Fruit fly (Drosophila melanogaster) whole organism, embryonic: ENCODE data around the gene CG17855.

Source experiments
- Ada2b ChIP-seq: fragments of 200-800 bp; sonication (Bioruptor generic); IDR thresholded peaks from 2 replicates; pipeline ENCODE4 v1.3.6; 2022; ENCODE audit warnings: missing biosample characterization, missing genetic modification characterization
- CG10209 ChIP-seq: fragments of 200-800 bp; sonication (Bioruptor generic); optimal IDR thresholded peaks from 3 replicates; lab custom pipeline; 2017; ENCODE audit warnings: missing biosample characterization, mild to moderate bottlenecking, missing genetic modification characterization, missing genetic modification reagents
- CG10321 ChIP-seq: fragments of 200-800 bp; sonication (Bioruptor generic); IDR thresholded peaks from 2 replicates; pipeline ENCODE4 v1.3.6; 2022; ENCODE audit warnings: missing biosample characterization, missing genetic modification characterization
- CG11504 ChIP-seq: fragments of 200-800 bp; sonication (Bioruptor generic); optimal IDR thresholded peaks from 3 replicates; lab custom pipeline; 2019; ENCODE audit warnings: missing biosample characterization, mild to moderate bottlenecking, missing genetic modification characterization, moderate library complexity
- CG1233 ChIP-seq: fragments of 200-800 bp; sonication (Bioruptor generic); optimal IDR thresholded peaks from 4 replicates; lab custom pipeline; 2018; ENCODE audit warnings: missing biosample characterization, mild to moderate bottlenecking, missing genetic modification characterization
- CG12769 ChIP-seq: fragments of 200-800 bp; sonication (Bioruptor generic); optimal IDR thresholded peaks from 2 replicates; lab custom pipeline; 2019; ENCODE audit warnings: missing biosample characterization, mild to moderate bottlenecking, missing genetic modification characterization, moderate library complexity
- CG14710 ChIP-seq: fragments of 200-800 bp; sonication (Bioruptor generic); optimal IDR thresholded peaks from 3 replicates; lab custom pipeline; 2019; ENCODE audit warnings: missing biosample characterization, mild to moderate bottlenecking, missing genetic modification characterization, moderate library complexity
- CG15269 ChIP-seq: fragments of 200-800 bp; sonication (Bioruptor generic); optimal IDR thresholded peaks from 2 replicates; lab custom pipeline; 2018; ENCODE audit warnings: missing biosample characterization, mild to moderate bottlenecking, missing genetic modification characterization, moderate library complexity
- CG17359 ChIP-seq: fragments of 200-800 bp; sonication (Bioruptor generic); optimal IDR thresholded peaks from 3 replicates; lab custom pipeline; 2018; ENCODE audit warnings: missing biosample characterization, mild to moderate bottlenecking, missing genetic modification characterization, moderate library complexity
- CG17385 ChIP-seq: fragments of 200-800 bp; sonication (Bioruptor generic); optimal IDR thresholded peaks from 3 replicates; lab custom pipeline; 2018; ENCODE audit warnings: missing biosample characterization, mild to moderate bottlenecking, missing genetic modification characterization
- CG17829 ChIP-seq: fragments of 200-800 bp; optimal IDR thresholded peaks from 2 replicates; lab custom pipeline; 2019; ENCODE audit warnings: missing biosample characterization, mild to moderate bottlenecking, missing genetic modification characterization, moderate library complexity
- CG34376 ChIP-seq: fragments of 200-800 bp; sonication (Bioruptor generic); optimal IDR thresholded peaks from 2 replicates; lab custom pipeline; 2018; ENCODE audit warnings: missing biosample characterization, mild to moderate bottlenecking, missing genetic modification characterization
- CG4424 ChIP-seq: fragments of 200-800 bp; sonication (Bioruptor generic); optimal IDR thresholded peaks from 3 replicates; lab custom pipeline; 2016; ENCODE audit warnings: missing biosample characterization, missing genetic modification characterization
- CG6175 ChIP-seq: fragments of 200-800 bp; sonication (Bioruptor generic); IDR thresholded peaks from 3 replicates; pipeline ENCODE4 v1.3.6; 2022; ENCODE audit warnings: missing biosample characterization, missing genetic modification characterization
- CG7839 ChIP-seq: fragments of 200-800 bp; sonication (Bioruptor generic); optimal IDR thresholded peaks from 3 replicates; lab custom pipeline; 2018; ENCODE audit warnings: missing biosample characterization, mild to moderate bottlenecking, missing genetic modification characterization, moderate library complexity
- CG7963 ChIP-seq: fragments of 200-800 bp; sonication (Bioruptor generic); IDR thresholded peaks from 3 replicates; pipeline ENCODE4 v1.3.6; 2022; ENCODE audit warnings: missing biosample characterization, missing genetic modification characterization; ENCODE audit not compliant: partially characterized antibody
- D ChIP-seq, 2 experiments: fragments of 200-800 bp in 1 of 2; fragments of >200 bp in 1 of 2; sonication (Bioruptor generic) in 1 of 2; optimal IDR thresholded peaks; 2 replicates in 1 of 2; 3 replicates in 1 of 2; lab custom pipeline; 2017; ENCODE audit warnings: mild to moderate bottlenecking in 1 of 2, missing biosample characterization in 1 of 2, missing genetic modification characterization in 1 of 2, missing genetic modification reagents in 1 of 2
- Gsc ChIP-seq: fragments of 200-800 bp; sonication (Bioruptor generic); IDR thresholded peaks from 2 replicates; pipeline ENCODE4 v1.3.6; 2022; ENCODE audit warnings: missing biosample characterization, missing genetic modification characterization
- HHEX ChIP-seq: fragments of 200-800 bp; sonication (Bioruptor generic); optimal IDR thresholded peaks from 3 replicates; lab custom pipeline; 2017; ENCODE audit warnings: missing biosample characterization, mild to moderate bottlenecking, missing genetic modification characterization, missing genetic modification reagents
- HLH3B ChIP-seq: fragments of 200-800 bp; sonication (Bioruptor generic); IDR thresholded peaks from 2 replicates; pipeline ENCODE4 v1.3.6; 2022; ENCODE audit warnings: missing biosample characterization, missing genetic modification characterization
- Myb ChIP-seq: fragments of 200-800 bp; sonication (Bioruptor generic); optimal IDR thresholded peaks from 2 replicates; lab custom pipeline; 2016; ENCODE audit warnings: missing biosample characterization, missing genetic modification characterization
- Neu2 ChIP-seq: fragments of 200-800 bp; sonication (Bioruptor generic); optimal IDR thresholded peaks from 3 replicates; lab custom pipeline; 2016; ENCODE audit warnings: missing biosample characterization, missing genetic modification characterization, borderline replicate concordance
- Nf-YC ChIP-seq: fragments of 200-800 bp; optimal IDR thresholded peaks from 3 replicates; lab custom pipeline; 2019; ENCODE audit warnings: missing biosample characterization, mild to moderate bottlenecking, missing genetic modification characterization, moderate library complexity
- Rfx ChIP-seq: fragments of 200-800 bp; sonication (Bioruptor generic); IDR thresholded peaks from 2 replicates; pipeline ENCODE4 v1.3.6; 2022; ENCODE audit warnings: missing biosample characterization, missing genetic modification characterization
- Xrp1 ChIP-seq: fragments of 200-800 bp; sonication (Bioruptor generic); IDR thresholded peaks from 2 replicates; pipeline ENCODE4 v1.3.6; 2022; ENCODE audit warnings: missing biosample characterization, missing genetic modification characterization
- abd-A ChIP-seq: fragments of 200-800 bp; sonication (Bioruptor generic); optimal IDR thresholded peaks from 3 replicates; lab custom pipeline; 2019; ENCODE audit warnings: missing biosample characterization, mild to moderate bottlenecking, missing genetic modification characterization, moderate library complexity
- ash1 ChIP-seq: fragments of 200-800 bp; sonication (Bioruptor generic); optimal IDR thresholded peaks from 2 replicates; lab custom pipeline; 2018; ENCODE audit warnings: missing biosample characterization, mild to moderate bottlenecking, missing genetic modification characterization
- az2 ChIP-seq: fragments of 200-800 bp; sonication (Bioruptor generic); optimal IDR thresholded peaks from 3 replicates; lab custom pipeline; 2016; ENCODE audit warnings: missing biosample characterization, missing genetic modification characterization
- btn ChIP-seq: fragments of 200-800 bp; sonication (Bioruptor generic); optimal IDR thresholded peaks from 2 replicates; lab custom pipeline; 2016; ENCODE audit warnings: missing biosample characterization, missing genetic modification characterization
- crc ChIP-seq: fragments of 200-800 bp; sonication (Bioruptor generic); optimal IDR thresholded peaks from 2 replicates; lab custom pipeline; 2016; ENCODE audit warnings: missing biosample characterization, missing genetic modification characterization
- crp ChIP-seq, 2 experiments: fragments of 200-800 bp; sonication (Bioruptor generic); optimal IDR thresholded peaks; 2 replicates in 1 of 2; 3 replicates in 1 of 2; lab custom pipeline; 2017; ENCODE audit warnings: missing biosample characterization in 2 of 2, missing genetic modification characterization in 2 of 2, mild to moderate bottlenecking in 1 of 2, moderate library complexity in 1 of 2
- disco-r ChIP-seq: fragments of 200-800 bp; sonication (Bioruptor generic); optimal IDR thresholded peaks from 2 replicates; lab custom pipeline; 2016; ENCODE audit warnings: missing biosample characterization, missing genetic modification characterization
- dmrt99B ChIP-seq: fragments of 200-800 bp; sonication (Bioruptor generic); optimal IDR thresholded peaks from 2 replicates; lab custom pipeline; 2018; ENCODE audit warnings: missing biosample characterization, mild to moderate bottlenecking, missing genetic modification characterization, moderate library complexity
- dpn ChIP-seq, 2 experiments: fragments of 200-800 bp; sonication (Bioruptor generic); optimal IDR thresholded peaks; 3 replicates each; lab custom pipeline; 2016; ENCODE audit warnings: missing biosample characterization in 2 of 2, missing genetic modification characterization in 2 of 2
- fd96Cb ChIP-seq: fragments of 200-800 bp; sonication (Bioruptor generic); optimal IDR thresholded peaks from 2 replicates; lab custom pipeline; 2018; ENCODE audit warnings: missing biosample characterization, mild to moderate bottlenecking, missing genetic modification characterization, moderate library complexity
- fru ChIP-seq: fragments of >200 bp; optimal IDR thresholded peaks from 2 replicates; lab custom pipeline; 2017
- gem ChIP-seq: fragments of 200-800 bp; sonication (Bioruptor generic); optimal IDR thresholded peaks from 2 replicates; lab custom pipeline; 2019; ENCODE audit warnings: missing biosample characterization, mild to moderate bottlenecking, missing genetic modification characterization, moderate library complexity
- knrl ChIP-seq: fragments of 200-800 bp; sonication (Bioruptor generic); IDR thresholded peaks from 3 replicates; pipeline ENCODE4 v1.3.6; 2022; ENCODE audit warnings: missing biosample characterization, missing genetic modification characterization; ENCODE audit not compliant: partially characterized antibody
- nmo ChIP-seq: fragments of 200-800 bp; sonication (Bioruptor generic); optimal IDR thresholded peaks from 2 replicates; lab custom pipeline; 2018; ENCODE audit warnings: missing biosample characterization, mild to moderate bottlenecking, missing genetic modification characterization, moderate library complexity
- odd ChIP-seq: fragments of 200-800 bp; sonication (Bioruptor generic); optimal IDR thresholded peaks from 2 replicates; lab custom pipeline; 2017; ENCODE audit warnings: missing biosample characterization, mild to moderate bottlenecking, missing genetic modification characterization
- peb ChIP-seq: fragments of 200-800 bp; sonication (Bioruptor generic); IDR thresholded peaks from 2 replicates; pipeline ENCODE4 v1.3.6; 2022; ENCODE audit warnings: missing biosample characterization, missing genetic modification characterization
- pfk ChIP-seq: fragments of 200-800 bp; sonication (Bioruptor generic); optimal IDR thresholded peaks from 2 replicates; lab custom pipeline; 2018; ENCODE audit warnings: missing biosample characterization, mild to moderate bottlenecking, missing genetic modification characterization, moderate library complexity
- prd ChIP-seq, 3 experiments: fragments of >200 bp in 2 of 3; fragments of 200-800 bp in 1 of 3; sonication (Bioruptor generic) in 1 of 3; optimal IDR thresholded peaks in 2 of 3; IDR thresholded peaks in 1 of 3; 2 replicates in 2 of 3; 3 replicates in 1 of 3; pipeline versions ENCODE4 v1.3.6 to Lab custom; 2017 to 2022; ENCODE audit warnings: missing biosample characterization in 1 of 3, missing genetic modification characterization in 1 of 3
- ranshi ChIP-seq: fragments of 200-800 bp; sonication (Bioruptor generic); IDR thresholded peaks from 2 replicates; pipeline ENCODE4 v1.3.6; 2022; ENCODE audit warnings: missing biosample characterization, missing genetic modification characterization
- sd ChIP-seq: fragments of 200-800 bp; sonication (Bioruptor generic); optimal IDR thresholded peaks from 3 replicates; lab custom pipeline; 2018; ENCODE audit warnings: missing biosample characterization, mild to moderate bottlenecking, missing genetic modification characterization, moderate library complexity
- sens-2 ChIP-seq: fragments of 200-800 bp; sonication (Bioruptor generic); IDR thresholded peaks from 2 replicates; pipeline ENCODE4 v1.3.6; 2022; ENCODE audit warnings: missing biosample characterization, missing genetic modification characterization
- twi ChIP-seq: fragments of 200-800 bp; optimal IDR thresholded peaks from 2 replicates; lab custom pipeline; 2019; ENCODE audit warnings: missing biosample characterization, mild to moderate bottlenecking, missing genetic modification characterization, moderate library complexity
- tx ChIP-seq: fragments of 200-800 bp; sonication (Bioruptor generic); optimal IDR thresholded peaks from 2 replicates; lab custom pipeline; 2016; ENCODE audit warnings: missing biosample characterization, missing genetic modification characterization
- vvl ChIP-seq: fragments of 200-800 bp; sonication (Bioruptor generic); IDR thresholded peaks from 2 replicates; pipeline ENCODE4 v1.3.6; 2022; ENCODE audit warnings: missing biosample characterization, missing genetic modification characterization

Gene CG17855

dm6 chr2L:9505372-9506103, 34.8 kb upstream of the CG17855 start (continued):
- TF ChIP-seq dpn (GFP tag; optimal IDR thresholded peaks at IDR 0.05; lab: Kevin White, UChicago) (peak in 1 of 2 experiments; percentile 16), knrl (GFP tag; lab: Robert Waterston, UW) (no peak), CG10209 (GFP tag; lab: Kevin White, UChicago) (no peak), ash1 (GFP tag; lab: Kevin White, UChicago) (no peak), CG14710 (peak; percentile 16), twi (tag; lab: Kevin White, UChicago) (no peak), odd (GFP tag; lab: Kevin White, UChicago) (no peak), prd (optimal IDR thresholded peaks at IDR 0.05; lab: Kevin White, UChicago) (no peak), prd (GFP tag; IDR thresholded peaks at IDR 0.05; lab: Robert Waterston, UW) (peak; percentile 35; the same call in 1 of the 3 replicates), CG1233 (GFP tag; lab: Kevin White, UChicago) (no peak), pfk (GFP tag; lab: Kevin White, UChicago) (no peak), CG17359 (tag; lab: Kevin White, UChicago) (peak; percentile 48), fru (lab: Kevin White, UChicago) (no peak), peb (GFP tag; lab: Robert Waterston, UW) (no peak), CG11504 (tag; lab: Kevin White, UChicago) (peak; percentile 37), Gsc (no peak), abd-A (no peak), tx (GFP tag; lab: Kevin White, UChicago) (no peak), Xrp1 (GFP tag; lab: Robert Waterston, UW) (peak; percentile 35; the same call in 1 of the 2 replicates), dmrt99B (tag; lab: Kevin White, UChicago) (peak; percentile 45), crc (no peak), az2 (GFP tag; lab: Kevin White, UChicago) (peak; percentile 25), HHEX (GFP tag; lab: Kevin White, UChicago) (peak; percentile 26), CG4424 (peak; percentile 38), crp (GFP tag; optimal IDR thresholded peaks at IDR 0.05; lab: Kevin White, UChicago) (no peak), CG7963 (no peak), fd96Cb (tag; lab: Kevin White, UChicago) (peak; percentile 42), disco-r (GFP tag; lab: Kevin White, UChicago) (no peak), HLH3B (no peak), CG15269 (tag; lab: Kevin White, UChicago) (peak; percentile 9), gem (tag; lab: Kevin White, UChicago) (peak; percentile 53), CG17829 (tag; lab: Kevin White, UChicago) (peak; percentile 10), Neu2 (GFP tag; lab: Kevin White, UChicago) (no peak), CG10321 (no peak)

DNA sequence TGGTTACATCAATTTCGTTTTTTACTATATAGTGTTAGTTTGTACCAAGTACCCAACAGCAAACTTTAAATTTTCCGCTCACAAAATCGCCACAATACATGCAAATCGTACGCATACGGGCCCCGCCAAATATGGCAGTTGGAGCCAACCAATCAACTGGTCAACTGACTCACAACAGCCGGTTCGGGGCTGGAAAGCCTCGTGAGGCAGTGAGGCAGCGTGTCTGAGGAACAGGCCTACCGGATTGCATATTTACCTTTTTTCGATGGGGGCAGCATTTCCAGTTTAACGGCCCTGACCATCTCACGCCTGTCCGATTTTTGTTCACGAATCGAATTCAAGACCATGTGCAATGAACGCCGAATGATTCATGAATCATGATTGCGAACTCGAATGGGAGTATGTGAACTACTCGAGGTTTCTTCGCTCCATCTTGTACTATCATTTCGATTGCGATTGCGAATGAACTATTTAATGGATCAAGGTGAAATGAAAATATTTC, 33.7 kb upstream of the CG17855 start:
- TF ChIP-seq nmo (GFP tag; lab: Kevin White, UChicago) (no peak), btn (GFP tag; lab: Kevin White, UChicago) (no peak), CG17385 (GFP tag; lab: Kevin White, UChicago) (no peak), CG6175 (GFP tag; lab: Robert Waterston, UW) (peak; percentile 63; the same call in 1 of the 3 replicates), Myb (GFP tag; lab: Kevin White, UChicago) (no peak), sd (tag; lab: Kevin White, UChicago) (peak; percentile 25), vvl (GFP tag; lab: Robert Waterston, UW) (peak; percentile 49), ranshi (GFP tag; lab: Robert Waterston, UW) (no peak), Rfx (0 out of 2 replicates have a peak, but pooled peaks have one; percentile 15), CG12769 (peak; percentile 41), CG7839 (no peak), Ada2b (GFP tag; lab: Robert Waterston, UW) (no peak), CG34376 (GFP tag; lab: Kevin White, UChicago) (no peak), Nf-YC (tag; lab: Kevin White, UChicago) (peak; percentile 45), sens-2 (no peak), D (optimal IDR thresholded peaks at IDR 0.05; lab: Kevin White, UChicago) (no peak), D (GFP tag; optimal IDR thresholded peaks at IDR 0.05; lab: Kevin White, UChicago) (no peak)
